Worm (Caenorhabditis elegans) whole organism, L3 larva: ENCODE results near the gene sna-1.

Source experiments
- R02D3.7 ChIP-seq: fragments of 150-350 bp; optimal IDR thresholded peaks from 2 replicates; lab custom pipeline; 2014; ENCODE audit warnings: missing biosample characterization, missing genetic modification characterization
- ZK546.5 ChIP-seq: sonication (generic microtip); optimal IDR thresholded peaks from 2 replicates; lab custom pipeline; 2017; ENCODE audit warnings: missing biosample characterization, missing genetic modification characterization
- ceh-16 ChIP-seq: sonication (generic microtip); optimal IDR thresholded peaks from 2 replicates; lab custom pipeline; 2017; ENCODE audit warnings: missing biosample characterization, missing genetic modification characterization
- ceh-28 ChIP-seq: fragments of 150-350 bp; optimal IDR thresholded peaks from 2 replicates; lab custom pipeline; 2014; ENCODE audit warnings: missing biosample characterization, missing genetic modification reagents, missing genetic modification characterization
- ceh-9 ChIP-seq: sonication (generic microtip); optimal IDR thresholded peaks from 2 replicates; lab custom pipeline; 2018; ENCODE audit warnings: missing biosample characterization, missing genetic modification characterization
- daf-12 ChIP-seq: fragments of 150-350 bp; optimal IDR thresholded peaks from 2 replicates; lab custom pipeline; 2014; ENCODE audit warnings: missing biosample characterization, missing genetic modification reagents, missing genetic modification characterization
- egl-27 ChIP-seq: sonication (generic microtip); optimal IDR thresholded peaks from 4 replicates; lab custom pipeline; 2017; ENCODE audit warnings: missing biosample characterization, missing genetic modification reagents, missing genetic modification characterization
- elt-1 ChIP-seq: fragments of 150-350 bp; optimal IDR thresholded peaks from 2 replicates; lab custom pipeline; 2014; ENCODE audit warnings: missing biosample characterization, missing genetic modification characterization
- elt-2 ChIP-seq: sonication (generic microtip); optimal IDR thresholded peaks from 2 replicates; lab custom pipeline; 2016; ENCODE audit warnings: missing genetic modification reagents, mild to moderate bottlenecking, missing genetic modification characterization, missing compliant biosample characterization
- fkh-10 ChIP-seq: sonication (generic microtip); optimal IDR thresholded peaks from 2 replicates; lab custom pipeline; 2017; ENCODE audit warnings: missing biosample characterization, missing genetic modification reagents, missing genetic modification characterization
- fkh-2 ChIP-seq: fragments of 150-350 bp; optimal IDR thresholded peaks from 2 replicates; lab custom pipeline; 2014; ENCODE audit warnings: missing biosample characterization, missing genetic modification reagents, missing genetic modification characterization
- fos-1 ChIP-seq: fragments of 150-350 bp; optimal IDR thresholded peaks from 2 replicates; lab custom pipeline; 2014; ENCODE audit warnings: missing biosample characterization, missing genetic modification characterization
- hmg-11 ChIP-seq: sonication (generic microtip); optimal IDR thresholded peaks from 2 replicates; lab custom pipeline; 2016; ENCODE audit warnings: missing genetic modification characterization, missing compliant biosample characterization
- jun-1 ChIP-seq: fragments of 150-350 bp; optimal IDR thresholded peaks from 2 replicates; lab custom pipeline; 2014; ENCODE audit warnings: missing biosample characterization, missing genetic modification reagents, missing genetic modification characterization
- lin-15B ChIP-seq: fragments of 150-350 bp; optimal IDR thresholded peaks from 2 replicates; lab custom pipeline; 2014; ENCODE audit warnings: missing biosample characterization, missing genetic modification characterization
- lin-39 ChIP-seq: fragments of 150-350 bp; optimal IDR thresholded peaks from 2 replicates; lab custom pipeline; 2018; ENCODE audit warnings: missing biosample characterization, missing genetic modification reagents, missing genetic modification characterization
- lsy-12 ChIP-seq: sonication (generic microtip); optimal IDR thresholded peaks from 2 replicates; lab custom pipeline; 2016; ENCODE audit warnings: mild to moderate bottlenecking, missing genetic modification characterization, missing compliant biosample characterization
- mdl-1 ChIP-seq: fragments of 150-350 bp; optimal IDR thresholded peaks from 2 replicates; lab custom pipeline; 2014; ENCODE audit warnings: missing biosample characterization, missing genetic modification characterization
- nfya-1 ChIP-seq: sonication (generic microtip); optimal IDR thresholded peaks from 2 replicates; lab custom pipeline; 2017; ENCODE audit warnings: missing genetic modification characterization, mild to moderate bottlenecking, missing compliant biosample characterization, antibody characterized with exemption, moderate library complexity; ENCODE audit not compliant: insufficient read depth
- nhr-11 ChIP-seq: fragments of 150-350 bp; optimal IDR thresholded peaks from 2 replicates; lab custom pipeline; 2014; ENCODE audit warnings: missing biosample characterization, missing genetic modification characterization
- nhr-12 ChIP-seq: fragments of 150-350 bp; optimal IDR thresholded peaks from 2 replicates; lab custom pipeline; 2014; ENCODE audit warnings: missing biosample characterization, missing genetic modification characterization
- nhr-237 ChIP-seq: fragments of 150-350 bp; optimal IDR thresholded peaks from 2 replicates; lab custom pipeline; 2014; ENCODE audit warnings: missing biosample characterization, missing genetic modification characterization
- nhr-25 ChIP-seq: sonication (generic microtip); optimal IDR thresholded peaks from 2 replicates; lab custom pipeline; 2017; ENCODE audit warnings: missing biosample characterization, missing genetic modification characterization
- nhr-28 ChIP-seq: fragments of 150-350 bp; optimal IDR thresholded peaks from 2 replicates; lab custom pipeline; 2014; ENCODE audit warnings: missing biosample characterization, missing genetic modification characterization
- nhr-43 ChIP-seq: sonication (generic microtip); optimal IDR thresholded peaks from 2 replicates; lab custom pipeline; 2016; ENCODE audit warnings: mild to moderate bottlenecking, missing genetic modification characterization, missing compliant biosample characterization; ENCODE audit not compliant: poor library complexity, severe bottlenecking
- nhr-67 ChIP-seq: fragments of 150-350 bp; optimal IDR thresholded peaks from 2 replicates; lab custom pipeline; 2014; ENCODE audit warnings: missing biosample characterization, missing genetic modification characterization
- nhr-76 ChIP-seq: fragments of 150-350 bp; sonication (generic microtip); optimal IDR thresholded peaks from 5 replicates; lab custom pipeline; 2014; ENCODE audit warnings: missing biosample characterization, missing genetic modification characterization
- nhr-77 ChIP-seq: fragments of 150-350 bp; optimal IDR thresholded peaks from 2 replicates; lab custom pipeline; 2014; ENCODE audit warnings: missing biosample characterization, missing genetic modification characterization
- pqm-1 ChIP-seq: fragments of 150-350 bp; optimal IDR thresholded peaks from 2 replicates; lab custom pipeline; 2017; ENCODE audit warnings: missing biosample characterization, missing genetic modification characterization, inconsistent platforms
- skn-1 ChIP-seq: fragments of 150-350 bp; optimal IDR thresholded peaks from 2 replicates; lab custom pipeline; 2014; ENCODE audit warnings: missing biosample characterization, missing genetic modification characterization
- snpc-4 ChIP-seq: fragments of 150-350 bp; optimal IDR thresholded peaks from 2 replicates; lab custom pipeline; 2014; ENCODE audit warnings: missing biosample characterization, missing genetic modification characterization
- tbx-2 ChIP-seq: sonication (generic microtip); optimal IDR thresholded peaks from 2 replicates; lab custom pipeline; 2016; ENCODE audit warnings: mild to moderate bottlenecking, missing genetic modification characterization, missing compliant biosample characterization
- unc-62 ChIP-seq: fragments of 150-350 bp; sonication (generic microtip); optimal IDR thresholded peaks from 4 replicates; lab custom pipeline; 2014; ENCODE audit warnings: missing biosample characterization, missing genetic modification reagents, missing genetic modification characterization
- zag-1 ChIP-seq: fragments of 150-350 bp; optimal IDR thresholded peaks from 2 replicates; lab custom pipeline; 2014; ENCODE audit warnings: missing biosample characterization, missing genetic modification characterization
- ztf-4 ChIP-seq: fragments of 150-350 bp; optimal IDR thresholded peaks from 2 replicates; lab custom pipeline; 2014; ENCODE audit warnings: missing biosample characterization, missing genetic modification characterization

Gene sna-1

ce11 chrV:6736108-6736507 lies 25.6 kb upstream of the sna-1 start:
- TF ChIP-seq nhr-76 (tag; lab: Kevin White, UChicago): no peak
- peak; percentile 81 for TF ChIP-seq nhr-25 (tag; lab: Kevin White, UChicago)

- TF ChIP-seq nhr-237 (tag; lab: Kevin White, UChicago): no peak
- TF ChIP-seq elt-1 (tag; lab: Kevin White, UChicago): no peak
- no peak for TF ChIP-seq ceh-28 (tag; lab: Kevin White, UChicago)
- no peak for TF ChIP-seq unc-62 (GFP tag; lab: Kevin White, UChicago)
- TF ChIP-seq ztf-4: no peak
- no peak for TF ChIP-seq nhr-77 (tag; lab: Kevin White, UChicago)
- no peak for TF ChIP-seq ceh-16 (tag; lab: Kevin White, UChicago)
- TF ChIP-seq egl-27: no peak
- no peak for TF ChIP-seq fos-1 (tag; lab: Kevin White, UChicago)
- TF ChIP-seq zag-1 (tag; lab: Kevin White, UChicago): no peak
- TF ChIP-seq lin-15B: no peak
- no peak for TF ChIP-seq elt-2 (tag; lab: Kevin White, UChicago)
- TF ChIP-seq nhr-25 (tag; lab: Kevin White, UChicago): no peak
- TF ChIP-seq nhr-12 (tag; lab: Kevin White, UChicago): no peak
These were observed 22.5 kb upstream of the sna-1 start, which contains the start of gene grl-8 for ce11 chrV:6732995-6733394. Gene grl-8 (minus strand): TSS chrV:6733095.

ce11 chrV:6731594-6731993 lies 21.1 kb upstream of the sna-1 start, which contains the start of gene grl-9:
Gene grl-9 (minus strand): TSS chrV:6731694.
- TF ChIP-seq mdl-1 (tag; lab: Kevin White, UChicago) (no peak), ceh-9 (tag; lab: Kevin White, UChicago) (no peak), skn-1 (no peak), nhr-77 (tag; lab: Kevin White, UChicago) (no peak), nhr-12 (tag; lab: Kevin White, UChicago) (no peak), ceh-16 (tag; lab: Kevin White, UChicago) (no peak)

- no peak for TF ChIP-seq R02D3.7 (tag; lab: Kevin White, UChicago)
- TF ChIP-seq lsy-12 (tag; lab: Kevin White, UChicago): no peak
- no peak for TF ChIP-seq skn-1
- no peak for TF ChIP-seq nfya-1 (tag; lab: Kevin White, UChicago)
- TF ChIP-seq lin-39 (tag; lab: Kevin White, UChicago): no peak
- TF ChIP-seq nhr-11 (tag; lab: Kevin White, UChicago): no peak
- TF ChIP-seq zag-1 (tag; lab: Kevin White, UChicago): no peak
- TF ChIP-seq, all 47 proteins: peak for 0
These were observed 16.7 kb upstream of the sna-1 start, which contains the start of gene ZC487.1 for ce11 chrV:6727222-6727621. Gene ZC487.1 (plus strand): TSS chrV:6727522.

ce11 chrV:6726279-6726678 lies 15.8 kb upstream of the sna-1 start:
- TF ChIP-seq pqm-1 (tag; lab: Kevin White, UChicago) (no peak), ZK546.5 (tag; lab: Kevin White, UChicago) (no peak), skn-1 (no peak), nhr-67 (no peak), tbx-2 (tag; lab: Kevin White, UChicago) (no peak), zag-1 (tag; lab: Kevin White, UChicago) (no peak), hmg-11 (tag; lab: Kevin White, UChicago) (no peak), ceh-28 (tag; lab: Kevin White, UChicago) (no peak), nhr-43 (no peak), nhr-28 (tag; lab: Kevin White, UChicago) (no peak), fkh-10 (GFP tag; lab: Kevin White, UChicago) (no peak), fkh-2 (tag; lab: Kevin White, UChicago) (no peak), nhr-76 (tag; lab: Kevin White, UChicago) (no peak), snpc-4 (tag; lab: Kevin White, UChicago) (no peak), daf-12 (tag; lab: Kevin White, UChicago) (no peak), jun-1 (tag; lab: Kevin White, UChicago) (no peak), nhr-12 (tag; lab: Kevin White, UChicago) (no peak), fos-1 (tag; lab: Kevin White, UChicago) (no peak), lin-15B (no peak)
